Worm (Caenorhabditis elegans): ENCODE measurements around the gene grl-24.
A peak's percentile ranks its signal among the peaks of the same experiment; 100 is the strongest.

The grl-24 gene

ce11 chrIV:17461222-17461707 is 14.4 kb downstream of the grl-24 start, which contains the start of gene rif-1.1:
Gene rif-1.1 (minus strand): TSS chrIV:17461272.
- TF ChIP-seq sptf-1 (tag; optimal IDR thresholded peaks at IDR 0.05) (no peak), mls-2 (tag; optimal IDR thresholded peaks at IDR 0.05) (peak; percentile 29), drap-1 (GFP tag; optimal IDR thresholded peaks at IDR 0.05) (peak; percentile 24), ceh-83 (GFP tag; optimal IDR thresholded peaks at IDR 0.05) (no peak), lsy-2 (tag; optimal IDR thresholded peaks at IDR 0.05) (peak; percentile 82), nhr-237 (tag; optimal IDR thresholded peaks at IDR 0.05) (no peak), elt-1 (tag; optimal IDR thresholded peaks at IDR 0.05; ENCODE audit: borderline replicate concordance, insufficient read depth) (no peak), snpc-4 (tag; optimal IDR thresholded peaks at IDR 0.05) (no peak), nhr-2 (tag; optimal IDR thresholded peaks at IDR 0.05) (no peak), ces-1 (GFP tag; optimal IDR thresholded peaks at IDR 0.05) (peak; percentile 6), mep-1 (tag; optimal IDR thresholded peaks at IDR 0.05) (peak; percentile 11), lin-13 (tag; optimal IDR thresholded peaks at IDR 0.05) (no peak), unc-120 (tag; optimal IDR thresholded peaks at IDR 0.05; ENCODE audit: poor library complexity, severe bottlenecking) (no peak), mab-5 (tag; optimal IDR thresholded peaks at IDR 0.05) (no peak), pha-4 (tag; optimal IDR thresholded peaks at IDR 0.05) (peak; percentile 10), ham-2 (GFP tag; optimal IDR thresholded peaks at IDR 0.05) (no peak), lin-32 (GFP tag; optimal IDR thresholded peaks at IDR 0.05) (no peak), ceh-43 (GFP tag; optimal IDR thresholded peaks at IDR 0.05) (no peak), unc-39 (tag; optimal IDR thresholded peaks at IDR 0.05) (no peak), zip-8 (tag; optimal IDR thresholded peaks at IDR 0.05) (no peak), sem-2 (GFP tag; optimal IDR thresholded peaks at IDR 0.05) (no peak)

DNA sequence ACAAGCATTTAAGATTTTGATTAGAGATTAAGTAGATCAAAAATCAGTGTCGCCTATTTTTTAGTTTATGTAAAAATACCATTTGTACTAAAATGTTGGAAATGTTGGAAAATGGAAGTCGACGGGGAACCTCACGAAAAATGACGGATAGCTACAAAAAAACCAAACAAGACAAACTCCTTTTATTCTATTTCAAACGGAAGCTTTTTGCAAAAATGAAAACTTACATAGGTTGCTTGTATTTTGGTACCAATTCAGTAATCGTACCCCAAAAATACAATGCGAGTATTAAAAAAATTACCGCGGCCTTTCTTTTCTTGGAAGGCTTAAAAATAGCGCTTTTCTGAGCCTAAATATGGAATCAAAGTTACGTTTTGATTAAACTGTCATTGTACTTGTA is 21.6 kb downstream of the grl-24 start:
- TF ChIP-seq sptf-1 (tag; optimal IDR thresholded peaks at IDR 0.05) (no peak), mep-1 (tag; optimal IDR thresholded peaks at IDR 0.05) (no peak), M03D4.4 (tag; optimal IDR thresholded peaks at IDR 0.05) (no peak), nhr-28 (tag; optimal IDR thresholded peaks at IDR 0.05) (no peak)

ce11 chrIV:17453200-17453599 is 22.4 kb downstream of the grl-24 start:
- peak; percentile 37 for TF ChIP-seq ham-2 (GFP tag; optimal IDR thresholded peaks at IDR 0.05)
- TF ChIP-seq lsy-2 (tag; optimal IDR thresholded peaks at IDR 0.05), result no peak
- TF ChIP-seq blmp-1 (tag; optimal IDR thresholded peaks at IDR 0.05), result peak; percentile 1
- TF ChIP-seq ceh-43 (GFP tag; optimal IDR thresholded peaks at IDR 0.05), result no peak

DNA sequence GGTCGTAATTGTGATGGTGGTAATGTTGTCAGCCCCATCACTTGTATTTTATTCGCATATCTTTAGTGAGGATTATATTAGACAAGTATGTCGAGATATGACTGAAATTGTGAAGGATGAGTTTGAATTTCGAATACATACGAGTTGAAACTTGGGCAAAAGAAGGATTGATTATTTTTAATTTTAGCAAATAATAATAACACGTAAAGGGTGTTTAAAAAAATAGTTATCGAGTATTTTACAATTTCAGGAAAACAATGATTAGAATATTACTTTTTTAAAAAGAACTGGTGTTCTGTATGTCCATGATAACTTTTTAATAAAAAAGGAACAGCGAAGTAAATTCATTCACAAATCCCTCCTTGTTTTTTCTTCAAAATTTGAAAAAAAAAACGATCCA is 25.2 kb downstream of the grl-24 start, which contains the start of gene F11E6.8:
TSS of gene F11E6.8 (minus strand) at position 101 of the 400 bp plus-strand sequence.
- no peak for TF ChIP-seq pha-4 (tag; optimal IDR thresholded peaks at IDR 0.05)
- TF ChIP-seq ceh-83 (GFP tag; optimal IDR thresholded peaks at IDR 0.05), result no peak
- no peak for TF ChIP-seq mls-2 (tag; optimal IDR thresholded peaks at IDR 0.05)
- TF ChIP-seq elt-1 (tag; optimal IDR thresholded peaks at IDR 0.05; ENCODE audit: borderline replicate concordance, insufficient read depth), result no peak
- no peak for TF ChIP-seq nhr-237 (tag; optimal IDR thresholded peaks at IDR 0.05)
- TF ChIP-seq unc-62 (GFP tag; optimal IDR thresholded peaks at IDR 0.05), result no peak
- TF ChIP-seq nhr-28 (tag; optimal IDR thresholded peaks at IDR 0.05), result no peak
- no peak for TF ChIP-seq lin-32 (GFP tag; optimal IDR thresholded peaks at IDR 0.05)
- no peak for TF ChIP-seq sem-2 (GFP tag; optimal IDR thresholded peaks at IDR 0.05)
- no peak for TF ChIP-seq drap-1 (GFP tag; optimal IDR thresholded peaks at IDR 0.05)
- TF ChIP-seq nhr-76 (tag; optimal IDR thresholded peaks at IDR 0.05), result no peak
- no peak for TF ChIP-seq ztf-11 (tag; optimal IDR thresholded peaks at IDR 0.05)
- TF ChIP-seq nhr-2 (tag; optimal IDR thresholded peaks at IDR 0.05), result no peak

DNA sequence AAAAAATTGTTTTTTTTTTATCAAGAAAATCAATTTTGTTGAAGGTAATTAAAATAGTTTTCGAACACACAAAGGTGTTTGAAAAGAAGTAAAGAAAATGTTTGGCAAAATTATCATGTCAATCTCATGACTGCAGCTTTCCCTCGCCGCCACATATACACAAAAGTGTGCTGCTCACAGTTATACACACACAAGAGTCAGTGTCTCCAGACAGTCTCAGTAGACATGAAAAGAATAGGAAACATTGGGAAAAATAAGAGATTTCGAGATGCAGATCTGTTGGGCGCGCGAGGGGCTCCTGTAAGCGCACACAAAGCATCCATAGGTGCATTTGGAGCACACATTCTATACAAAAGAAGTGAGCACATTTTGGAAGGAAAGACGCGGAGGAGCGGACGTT is 27.3 kb downstream of the grl-24 start:
- TF ChIP-seq sptf-1 (tag; optimal IDR thresholded peaks at IDR 0.05) (no peak), blmp-1 (tag; optimal IDR thresholded peaks at IDR 0.05) (no peak), pha-4 (tag; optimal IDR thresholded peaks at IDR 0.05) (no peak), hlh-1 (tag; optimal IDR thresholded peaks at IDR 0.05) (no peak)

- TF ChIP-seq hlh-1 (tag; optimal IDR thresholded peaks at IDR 0.05), result no peak
- no peak for TF ChIP-seq cnd-1 (tag; optimal IDR thresholded peaks at IDR 0.05)
- no peak for TF ChIP-seq nhr-12 (tag; optimal IDR thresholded peaks at IDR 0.05)
- TF ChIP-seq flh-1 (GFP tag; optimal IDR thresholded peaks at IDR 0.05), result no peak
Measured at ce11 chrIV:17442503-17442902, 33.1 kb downstream of the grl-24 start, which contains the start of gene F11E6.11. Gene F11E6.11 (plus strand): TSS chrIV:17442827.

All from whole organism, mixed stage, embryonic.